Worm (Caenorhabditis elegans) whole organism, L1 larva: ENCODE results near the gene gtf-2H2C.

ENCODE experiments used
- ceh-82 ChIP-seq, 3 experiments: fragments of 150-350 bp in 1 of 3; sonication (generic microtip) in 2 of 3; optimal IDR thresholded peaks; 2 replicates each; lab custom pipeline; 2014 to 2017; ENCODE audit warnings: missing biosample characterization in 3 of 3, missing genetic modification characterization in 3 of 3
- elt-3 ChIP-seq, 6 experiments: fragments of 150-350 bp in 1 of 6; sonication (generic microtip); optimal IDR thresholded peaks; 2 replicates each; lab custom pipeline; 2017 to 2018; ENCODE audit warnings: missing biosample characterization in 6 of 6, missing genetic modification characterization in 6 of 6, inconsistent platforms in 1 of 6
- fkh-4 ChIP-seq: sonication (generic microtip); optimal IDR thresholded peaks from 2 replicates; lab custom pipeline; 2016; ENCODE audit warnings: missing compliant biosample characterization, missing genetic modification characterization, borderline replicate concordance

DNA sequence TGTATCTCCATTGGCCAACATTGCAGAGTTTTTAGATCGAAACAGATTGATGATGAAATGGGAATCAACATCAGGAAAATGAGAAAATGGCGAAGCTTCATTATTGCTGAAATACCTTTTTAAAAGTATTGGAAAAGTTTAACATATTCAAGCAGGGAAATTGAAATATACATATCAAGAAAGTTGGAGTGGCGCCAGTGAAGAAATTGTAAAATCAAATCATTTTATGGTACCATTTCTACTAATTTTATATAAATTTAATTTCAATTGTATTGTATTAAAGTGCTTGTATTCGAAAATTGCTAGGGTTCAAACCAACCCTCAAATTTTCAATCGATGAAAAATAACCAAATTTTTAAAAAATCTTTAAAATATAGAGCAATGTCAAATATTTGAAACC, 15.8 kb upstream of the gtf-2H2C start, which contains the start of gene srt-55:
- TF ChIP-seq ceh-82 (tag; optimal IDR thresholded peaks at IDR 0.05; lab: Kevin White, UChicago) = no peak
- TF ChIP-seq elt-3 (tag; optimal IDR thresholded peaks at IDR 0.05; lab: Kevin White, UChicago) = no peak
- no peak for TF ChIP-seq fkh-4 (tag; lab: Kevin White, UChicago)
